Worm (Caenorhabditis elegans) whole organism, young adult: ENCODE data around the gene K01G5.8.

ENCODE experiments used
- C06A6.2 ChIP-seq: fragments of 200-800 bp; sonication (Bioruptor generic); conservative IDR thresholded peaks from 2 replicates; pipeline ENCODE4 v1.3.6; 2022; ENCODE audit warnings: missing genetic modification characterization, missing compliant biosample characterization
- F57A8.1 ChIP-seq: fragments of 200-800 bp; sonication (Bioruptor generic); optimal IDR thresholded peaks from 2 replicates; lab custom pipeline; 2018; ENCODE audit warnings: mild to moderate bottlenecking, missing genetic modification characterization, moderate library complexity, missing compliant biosample characterization
- F57C9.4 ChIP-seq: sonication (generic microtip); optimal IDR thresholded peaks from 2 replicates; lab custom pipeline; 2017; ENCODE audit warnings: mild to moderate bottlenecking, missing genetic modification characterization, missing compliant biosample characterization
- T07F8.4 ChIP-seq: sonication (generic microtip); optimal IDR thresholded peaks from 2 replicates; lab custom pipeline; 2016; ENCODE audit warnings: mild to moderate bottlenecking, missing genetic modification characterization, moderate library complexity, missing compliant biosample characterization
- Y95B8A.8 ChIP-seq: fragments of 200-800 bp; sonication (Bioruptor generic); IDR thresholded peaks from 2 replicates; pipeline ENCODE4 v1.3.6; 2022; ENCODE audit warnings: missing genetic modification reagents, missing genetic modification characterization, missing compliant biosample characterization
- ama-1 ChIP-seq, 3 experiments: fragments of 150-350 bp in 1 of 3; sonication (generic microtip) in 2 of 3; optimal IDR thresholded peaks; 2 replicates each; lab custom pipeline; 2014 to 2018; ENCODE audit warnings: missing biosample characterization in 2 of 3, missing genetic modification characterization in 2 of 3, missing genetic modification reagents in 2 of 3
- aptf-3 ChIP-seq: fragments of 200-800 bp; sonication (Bioruptor generic); IDR thresholded peaks from 2 replicates; pipeline ENCODE4 v1.3.6; 2022; ENCODE audit warnings: missing genetic modification characterization, missing compliant biosample characterization
- atf-7 ChIP-seq: sonication (generic microtip); optimal IDR thresholded peaks from 2 replicates; lab custom pipeline; 2017; ENCODE audit warnings: mild to moderate bottlenecking, missing genetic modification characterization, missing compliant biosample characterization
- athp-1 ChIP-seq: sonication (generic microtip); optimal IDR thresholded peaks from 2 replicates; lab custom pipeline; 2017; ENCODE audit warnings: mild to moderate bottlenecking, missing genetic modification characterization, missing compliant biosample characterization
- bed-1 ChIP-seq: fragments of 200-800 bp; sonication (Bioruptor generic); IDR thresholded peaks from 2 replicates; pipeline ENCODE4 v1.3.6; 2022; ENCODE audit warnings: missing genetic modification reagents, missing genetic modification characterization, missing compliant biosample characterization
- cebp-1 ChIP-seq, 2 experiments: fragments of 200-800 bp in 1 of 2; sonication (Bioruptor generic) in 1 of 2; sonication (generic microtip) in 1 of 2; IDR thresholded peaks in 1 of 2; optimal IDR thresholded peaks in 1 of 2; 2 replicates each; pipeline versions ENCODE4 v1.3.6 to Lab custom; 2017 to 2022; ENCODE audit warnings: missing compliant biosample characterization in 2 of 2, missing genetic modification characterization in 2 of 2, mild to moderate bottlenecking in 1 of 2, missing genetic modification reagents in 1 of 2, moderate library complexity in 1 of 2
- cebp-2 ChIP-seq: fragments of 200-800 bp; sonication (Bioruptor generic); IDR thresholded peaks from 2 replicates; pipeline ENCODE4 v1.3.6; 2022; ENCODE audit warnings: missing genetic modification characterization, missing compliant biosample characterization
- ceh-40 ChIP-seq: fragments of 200-800 bp; sonication (Bioruptor generic); IDR thresholded peaks from 2 replicates; pipeline ENCODE4 v1.3.6; 2022; ENCODE audit warnings: missing genetic modification characterization, missing compliant biosample characterization
- ceh-58 ChIP-seq: fragments of 200-800 bp; sonication (Bioruptor generic); IDR thresholded peaks from 2 replicates; pipeline ENCODE4 v1.3.6; 2022; ENCODE audit warnings: missing genetic modification characterization, missing compliant biosample characterization
- ceh-79 ChIP-seq: sonication (generic microtip); optimal IDR thresholded peaks from 2 replicates; lab custom pipeline; 2017; ENCODE audit warnings: mild to moderate bottlenecking, missing genetic modification characterization, missing compliant biosample characterization
- die-1 ChIP-seq: sonication (generic microtip); optimal IDR thresholded peaks from 2 replicates; lab custom pipeline; 2016; ENCODE audit warnings: missing genotype, mild to moderate bottlenecking, missing genetic modification characterization, missing compliant biosample characterization
- dox-1 ChIP-seq: fragments of 200-800 bp; sonication (Bioruptor generic); IDR thresholded peaks from 2 replicates; pipeline ENCODE4 v1.3.6; 2022; ENCODE audit warnings: missing genetic modification reagents, missing genetic modification characterization, missing compliant biosample characterization
- dpff-1 ChIP-seq: sonication (generic microtip); optimal IDR thresholded peaks from 2 replicates; lab custom pipeline; 2017; ENCODE audit warnings: mild to moderate bottlenecking, missing genetic modification characterization, missing compliant biosample characterization
- egl-44 ChIP-seq: fragments of 200-800 bp; sonication (Bioruptor generic); IDR thresholded peaks from 2 replicates; pipeline ENCODE4 v1.3.6; 2022; ENCODE audit warnings: missing genetic modification reagents, missing genetic modification characterization, missing compliant biosample characterization
- gei-17 ChIP-seq: fragments of 200-800 bp; sonication (Bioruptor generic); optimal IDR thresholded peaks from 2 replicates; lab custom pipeline; 2018; ENCODE audit warnings: mild to moderate bottlenecking, missing genetic modification characterization, missing compliant biosample characterization
- him-1 ChIP-seq: sonication (generic microtip); optimal IDR thresholded peaks from 2 replicates; lab custom pipeline; 2016; ENCODE audit warnings: missing genotype, missing genetic modification reagents, missing genetic modification characterization, missing compliant biosample characterization
- hlh-12 ChIP-seq: sonication (generic microtip); optimal IDR thresholded peaks from 2 replicates; lab custom pipeline; 2016; ENCODE audit warnings: missing genetic modification characterization, missing compliant biosample characterization
- let-526 ChIP-seq: fragments of 200-800 bp; sonication (Bioruptor generic); IDR thresholded peaks from 2 replicates; pipeline ENCODE4 v1.3.6; 2022; ENCODE audit warnings: missing genetic modification reagents, missing genetic modification characterization, missing compliant biosample characterization
- let-607 ChIP-seq, 2 experiments: fragments of 200-800 bp in 1 of 2; sonication (Bioruptor generic) in 1 of 2; sonication (generic microtip) in 1 of 2; optimal IDR thresholded peaks; 2 replicates each; lab custom pipeline; 2016 to 2018; ENCODE audit warnings: mild to moderate bottlenecking in 2 of 2, missing compliant biosample characterization in 2 of 2, missing genetic modification characterization in 2 of 2, moderate library complexity in 2 of 2, missing genotype in 1 of 2
- lin-26 ChIP-seq: fragments of 200-800 bp; sonication (Bioruptor generic); IDR thresholded peaks from 2 replicates; pipeline ENCODE4 v1.3.6; 2022; ENCODE audit warnings: missing genetic modification reagents, missing genetic modification characterization, missing compliant biosample characterization
- lin-35 ChIP-seq, 3 experiments: fragments of 150-350 bp in 2 of 3; sonication (generic microtip) in 1 of 3; optimal IDR thresholded peaks; 2 replicates each; lab custom pipeline; 2014 to 2018; ENCODE audit warnings: missing biosample characterization in 3 of 3, missing genetic modification characterization in 3 of 3, missing genetic modification reagents in 3 of 3
- lsl-1 ChIP-seq: fragments of 200-800 bp; sonication (Bioruptor generic); optimal IDR thresholded peaks from 2 replicates; lab custom pipeline; 2018; ENCODE audit warnings: mild to moderate bottlenecking, missing genetic modification characterization, moderate library complexity, missing compliant biosample characterization
- lsy-27 ChIP-seq: sonication (generic microtip); optimal IDR thresholded peaks from 2 replicates; lab custom pipeline; 2017; ENCODE audit warnings: missing genetic modification characterization, mild to moderate bottlenecking, missing compliant biosample characterization, antibody characterized with exemption, missing genotype, borderline replicate concordance; ENCODE audit not compliant: insufficient read depth
- madf-3 ChIP-seq: fragments of 200-800 bp; sonication (Bioruptor generic); IDR thresholded peaks from 2 replicates; pipeline ENCODE4 v1.3.6; 2022; ENCODE audit warnings: missing genetic modification reagents, missing genetic modification characterization, missing compliant biosample characterization
- mcd-1 ChIP-seq: fragments of 200-800 bp; sonication (Bioruptor generic); IDR thresholded peaks from 2 replicates; pipeline ENCODE4 v1.3.6; 2022; ENCODE audit warnings: missing genetic modification reagents, missing genetic modification characterization, missing compliant biosample characterization
- nfya-1 ChIP-seq: sonication (generic microtip); optimal IDR thresholded peaks from 2 replicates; lab custom pipeline; 2017; ENCODE audit warnings: antibody characterized with exemption, missing compliant biosample characterization, missing genetic modification characterization, borderline replicate concordance; ENCODE audit not compliant: insufficient read depth
- nfya-2 ChIP-seq: fragments of 200-800 bp; sonication (Bioruptor generic); IDR thresholded peaks from 2 replicates; pipeline ENCODE4 v1.3.6; 2022; ENCODE audit warnings: missing genetic modification reagents, missing genetic modification characterization, missing compliant biosample characterization
- nhr-120 ChIP-seq: fragments of 200-800 bp; sonication (Bioruptor generic); IDR thresholded peaks from 2 replicates; pipeline ENCODE4 v1.3.6; 2022; ENCODE audit warnings: missing genetic modification characterization, missing compliant biosample characterization
- nhr-27 ChIP-seq: fragments of 200-800 bp; sonication (Bioruptor generic); optimal IDR thresholded peaks from 2 replicates; lab custom pipeline; 2018; ENCODE audit warnings: mild to moderate bottlenecking, missing genetic modification characterization, moderate library complexity, missing compliant biosample characterization
- nhr-80 ChIP-seq: sonication (generic microtip); optimal IDR thresholded peaks from 2 replicates; lab custom pipeline; 2016; ENCODE audit warnings: missing genetic modification characterization, missing compliant biosample characterization
- snpc-3.4 ChIP-seq: sonication (generic microtip); optimal IDR thresholded peaks from 2 replicates; lab custom pipeline; 2017; ENCODE audit warnings: missing genetic modification characterization, mild to moderate bottlenecking, missing compliant biosample characterization, antibody characterized with exemption, moderate library complexity, missing genotype, missing genetic modification reagents
- somi-1 ChIP-seq: fragments of 200-800 bp; sonication (Bioruptor generic); optimal IDR thresholded peaks from 2 replicates; lab custom pipeline; 2018; ENCODE audit warnings: mild to moderate bottlenecking, missing genetic modification characterization, missing compliant biosample characterization
- sptf-2 ChIP-seq: fragments of 200-800 bp; sonication (Bioruptor generic); optimal IDR thresholded peaks from 2 replicates; lab custom pipeline; 2018; ENCODE audit warnings: mild to moderate bottlenecking, missing genetic modification characterization, missing compliant biosample characterization
- tbx-9 ChIP-seq: sonication (generic microtip); optimal IDR thresholded peaks from 2 replicates; lab custom pipeline; 2016; ENCODE audit warnings: borderline replicate concordance, missing genetic modification characterization, inconsistent platforms, missing compliant biosample characterization
- tlf-1 ChIP-seq: fragments of 200-800 bp; sonication (Bioruptor generic); optimal IDR thresholded peaks from 2 replicates; lab custom pipeline; 2018; ENCODE audit warnings: mild to moderate bottlenecking, missing genetic modification characterization, missing compliant biosample characterization
- zfh-2 ChIP-seq: fragments of 200-800 bp; sonication (Bioruptor generic); conservative IDR thresholded peaks from 2 replicates; pipeline ENCODE4 v1.3.6; 2022; ENCODE audit warnings: missing genetic modification reagents, missing genetic modification characterization, missing compliant biosample characterization
- ztf-18 ChIP-seq: sonication (generic microtip); optimal IDR thresholded peaks from 2 replicates; lab custom pipeline; 2016; ENCODE audit warnings: missing genotype, mild to moderate bottlenecking, missing genetic modification characterization, missing compliant biosample characterization
- ztf-28 ChIP-seq: fragments of 200-800 bp; sonication (Bioruptor generic); IDR thresholded peaks from 2 replicates; pipeline ENCODE4 v1.3.6; 2022; ENCODE audit warnings: missing genetic modification reagents, missing genetic modification characterization, missing compliant biosample characterization
- ztf-3 ChIP-seq: fragments of 200-800 bp; sonication (Bioruptor generic); optimal IDR thresholded peaks from 2 replicates; lab custom pipeline; 2018; ENCODE audit warnings: mild to moderate bottlenecking, missing genetic modification characterization, missing compliant biosample characterization
- ztf-6 ChIP-seq: fragments of 200-800 bp; sonication (Bioruptor generic); IDR thresholded peaks from 2 replicates; pipeline ENCODE4 v1.3.6; 2022; ENCODE audit warnings: missing genetic modification reagents, missing genetic modification characterization, missing compliant biosample characterization

The K01G5.8 gene

ce11 chrIII:10706972-10707438 is 33.6 kb downstream of the K01G5.8 start, which contains the start of the genes Y39A1A.21 and Y39A1A.22 (continued):
- TF ChIP-seq Y95B8A.8 (GFP tag; lab: Robert Waterston, UW) (peak; percentile 43; the same call in 1 of the 2 replicates), hlh-12 (no peak), lin-35 (GFP tag; optimal IDR thresholded peaks at IDR 0.05; lab: Kevin White, UChicago) (peak in 1 of 3 experiments; percentile 78), ceh-58 (GFP tag; lab: Robert Waterston, UW) (no peak), nfya-2 (GFP tag; lab: Robert Waterston, UW) (no peak), gei-17 (GFP tag; lab: Kevin White, UChicago) (no peak), F57C9.4 (tag; lab: Kevin White, UChicago) (no peak), snpc-3.4 (tag; lab: Kevin White, UChicago) (peak; percentile 56), ztf-3 (GFP tag; lab: Kevin White, UChicago) (no peak), nfya-1 (no peak), cebp-1 (GFP tag; IDR thresholded peaks at IDR 0.05; lab: Robert Waterston, UW) (no peak), cebp-1 (tag; optimal IDR thresholded peaks at IDR 0.05; lab: Kevin White, UChicago) (peak; percentile 83), ceh-79 (tag; lab: Kevin White, UChicago) (no peak), tlf-1 (peak; percentile 69), let-607 (tag; optimal IDR thresholded peaks at IDR 0.05; lab: Kevin White, UChicago) (peak in 1 of 2 experiments; percentile 26), nhr-120 (GFP tag; lab: Robert Waterston, UW) (no peak), F57A8.1 (GFP tag; lab: Kevin White, UChicago) (no peak), sptf-2 (GFP tag; lab: Kevin White, UChicago) (no peak), madf-3 (GFP tag; lab: Robert Waterston, UW) (0 out of 2 replicates have a peak, but pooled peaks have one; percentile 43), nhr-80 (tag; lab: Kevin White, UChicago) (peak; percentile 70), tbx-9 (tag; lab: Kevin White, UChicago) (no peak), C06A6.2 (GFP tag; lab: Robert Waterston, UW) (peak; percentile 37; the same call in 1 of the 2 replicates), mcd-1 (peak; percentile 89), nhr-27 (tag; lab: Kevin White, UChicago) (no peak), T07F8.4 (tag; lab: Kevin White, UChicago) (no peak), athp-1 (tag; lab: Kevin White, UChicago) (no peak), egl-44 (GFP tag; lab: Robert Waterston, UW) (peak; percentile 65; the same call in 1 of the 2 replicates), lsy-27 (tag; lab: Kevin White, UChicago) (no peak), ama-1 (optimal IDR thresholded peaks at IDR 0.05; lab: Kevin White, UChicago) (no peak), ama-1 (GFP tag; optimal IDR thresholded peaks at IDR 0.05; lab: Kevin White, UChicago) (no peak), somi-1 (no peak), atf-7 (tag; lab: Kevin White, UChicago) (peak; percentile 58), cebp-2 (no peak), die-1 (tag; lab: Kevin White, UChicago) (no peak), him-1 (tag; lab: Kevin White, UChicago) (peak; percentile 73), lin-26 (GFP tag; lab: Robert Waterston, UW) (no peak), dpff-1 (tag; lab: Kevin White, UChicago) (no peak), ztf-28 (GFP tag; lab: Robert Waterston, UW) (no peak), lsl-1 (GFP tag; lab: Kevin White, UChicago) (peak; percentile 71), ztf-6 (GFP tag; lab: Robert Waterston, UW) (peak; percentile 50; the same call in 1 of the 2 replicates), ztf-18 (tag; lab: Kevin White, UChicago) (peak; percentile 99), zfh-2 (GFP tag; lab: Robert Waterston, UW) (no peak), let-526 (GFP tag; lab: Robert Waterston, UW) (no peak), dox-1 (peak; percentile 87), bed-1 (GFP tag; lab: Robert Waterston, UW) (no peak), aptf-3 (no peak), ceh-40 (GFP tag; lab: Robert Waterston, UW) (no peak)
